Fruit fly (Drosophila melanogaster) whole organism: ENCODE data around the gene Ubc84D.

Experiments
- CG8478 ChIP-seq: fragments of >200 bp; optimal IDR thresholded peaks from 2 replicates; lab custom pipeline; 2018; ENCODE audit warnings: inconsistent platforms
- Dll ChIP-seq: fragments of >200 bp; optimal IDR thresholded peaks from 2 replicates; lab custom pipeline; 2017
- EcR ChIP-seq, 2 experiments: fragments of >200 bp; optimal IDR thresholded peaks; 2 replicates each; lab custom pipeline; 2017; ENCODE audit warnings: missing biosample characterization in 2 of 2, missing genetic modification characterization in 2 of 2, missing genetic modification reagents in 2 of 2
- pan ChIP-seq: fragments of >200 bp; optimal IDR thresholded peaks from 2 replicates; lab custom pipeline; 2017
- psq ChIP-seq: fragments of >200 bp; optimal IDR thresholded peaks from 2 replicates; lab custom pipeline; 2017
- usp ChIP-seq: fragments of >200 bp; optimal IDR thresholded peaks from 2 replicates; lab custom pipeline; 2017; ENCODE audit warnings: missing biosample characterization, missing genetic modification characterization, mixed read lengths

Ubc84D gene

dm6 chr3R:7493745-7494144, 25.5 kb downstream of the Ubc84D start, which contains the start of gene alpha-Est10:
Gene alpha-Est10 (minus strand): TSS chr3R:7493845.
- TF ChIP-seq pan (no peak), Dll (lab: Kevin White, UChicago) (no peak), EcR (GFP tag; optimal IDR thresholded peaks at IDR 0.05; lab: Kevin White, UChicago) (no peak), usp (no peak), psq (lab: Kevin White, UChicago) (no peak), CG8478 (lab: Kevin White, UChicago) (no peak)

dm6 chr3R:7493171-7493570, 26.1 kb downstream of the Ubc84D start, which contains the start of gene CG42656:
Gene CG42656 (minus strand): TSS chr3R:7493271.
- TF ChIP-seq psq (lab: Kevin White, UChicago) (no peak), EcR (GFP tag; optimal IDR thresholded peaks at IDR 0.05; lab: Kevin White, UChicago) (no peak), pan (no peak), CG8478 (lab: Kevin White, UChicago) (no peak), usp (no peak), Dll (lab: Kevin White, UChicago) (no peak)

DNA sequence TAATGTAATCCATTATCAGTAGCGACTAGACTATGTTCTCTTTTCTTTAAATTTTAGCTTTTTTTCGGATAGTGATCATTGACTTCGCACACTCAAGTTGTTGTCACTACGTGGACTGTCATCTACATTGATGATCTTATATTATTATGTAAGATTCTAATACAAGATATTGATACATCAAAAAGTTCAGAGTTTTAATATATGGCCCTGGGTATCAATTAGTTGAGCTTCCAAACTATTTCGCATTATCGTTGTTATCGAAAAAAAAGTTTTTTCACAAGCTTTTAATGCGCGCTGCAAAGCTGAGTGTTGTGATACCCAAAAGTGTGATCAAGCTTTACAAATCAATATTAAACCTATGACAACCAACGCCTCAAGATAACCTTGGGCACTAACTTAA, 27.2 kb downstream of the Ubc84D start:
- TF ChIP-seq EcR (GFP tag; optimal IDR thresholded peaks at IDR 0.05; lab: Kevin White, UChicago) (no peak), CG8478 (lab: Kevin White, UChicago) (no peak), Dll (lab: Kevin White, UChicago) (no peak), pan (peak; percentile 9), usp (no peak), psq (lab: Kevin White, UChicago) (no peak)

- no peak for TF ChIP-seq pan
- no peak for TF ChIP-seq CG8478 (lab: Kevin White, UChicago)
- TF ChIP-seq EcR (GFP tag; optimal IDR thresholded peaks at IDR 0.05; lab: Kevin White, UChicago), result peak in 1 of 2 experiments; percentile 17
- no peak for TF ChIP-seq Dll (lab: Kevin White, UChicago)
- no peak for TF ChIP-seq usp
- TF ChIP-seq psq (lab: Kevin White, UChicago), result no peak
Measured at dm6 chr3R:7491453-7491853, 27.8 kb downstream of the Ubc84D start.

dm6 chr3R:7490884-7491283, 28.4 kb downstream of the Ubc84D start:
- TF ChIP-seq psq (lab: Kevin White, UChicago) (no peak), usp (no peak), EcR (GFP tag; optimal IDR thresholded peaks at IDR 0.05; lab: Kevin White, UChicago) (no peak), pan (no peak), CG8478 (lab: Kevin White, UChicago) (no peak), Dll (lab: Kevin White, UChicago) (no peak)

dm6 chr3R:7489902-7490301, 29.4 kb downstream of the Ubc84D start:
- TF ChIP-seq pan (no peak), EcR (GFP tag; optimal IDR thresholded peaks at IDR 0.05; lab: Kevin White, UChicago) (no peak), Dll (lab: Kevin White, UChicago) (no peak), CG8478 (lab: Kevin White, UChicago) (no peak), psq (lab: Kevin White, UChicago) (no peak), usp (no peak)

DNA sequence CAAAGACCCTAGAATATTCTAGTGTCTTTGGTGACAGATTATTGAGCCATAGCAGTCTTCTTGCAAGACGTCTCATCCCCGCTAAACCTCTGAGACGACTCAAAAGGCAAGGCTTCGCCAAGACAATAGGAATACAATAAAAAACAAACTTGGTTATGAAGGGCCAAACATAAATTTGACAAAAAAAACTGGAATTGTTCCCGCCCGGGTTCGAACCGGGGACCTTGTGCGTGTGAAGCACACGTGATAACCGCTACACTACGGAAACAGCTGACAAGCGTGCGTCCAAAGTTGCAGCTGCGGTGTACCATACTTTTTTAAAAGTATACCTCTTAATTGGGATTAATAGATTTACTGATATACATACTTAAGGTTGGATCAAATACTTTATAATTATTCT, 43.5 kb downstream of the Ubc84D start:
- no peak for TF ChIP-seq EcR (GFP tag; optimal IDR thresholded peaks at IDR 0.05; lab: Kevin White, UChicago)
- no peak for TF ChIP-seq pan
- TF ChIP-seq Dll (lab: Kevin White, UChicago), result no peak

DNA sequence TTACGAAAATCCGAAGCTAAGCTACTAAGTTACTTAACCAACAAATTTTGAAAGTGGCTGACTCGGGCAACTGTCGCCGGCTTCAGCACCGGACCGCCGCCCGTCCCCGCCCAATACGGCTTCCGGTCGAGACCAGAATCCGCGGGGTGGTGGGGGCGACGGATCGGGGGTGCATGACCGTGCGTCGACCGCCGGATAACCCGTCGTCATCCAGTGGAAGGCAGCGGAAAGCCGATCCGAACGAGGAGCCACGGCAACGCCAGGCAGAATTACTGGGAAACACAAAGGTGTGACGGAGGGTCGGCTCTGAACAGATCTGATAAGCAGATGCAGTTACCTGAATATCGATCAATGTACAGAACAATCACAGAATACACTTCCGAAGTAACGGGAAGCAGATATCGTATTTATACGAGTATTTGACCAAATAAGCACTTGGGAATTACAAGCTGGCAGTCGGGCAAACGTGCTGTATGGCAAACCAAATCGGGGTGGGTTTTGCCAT, 44.6 kb downstream of the Ubc84D start:
- TF ChIP-seq pan (no peak), EcR (GFP tag; optimal IDR thresholded peaks at IDR 0.05; lab: Kevin White, UChicago) (peak; percentile 74 to 87)

DNA sequence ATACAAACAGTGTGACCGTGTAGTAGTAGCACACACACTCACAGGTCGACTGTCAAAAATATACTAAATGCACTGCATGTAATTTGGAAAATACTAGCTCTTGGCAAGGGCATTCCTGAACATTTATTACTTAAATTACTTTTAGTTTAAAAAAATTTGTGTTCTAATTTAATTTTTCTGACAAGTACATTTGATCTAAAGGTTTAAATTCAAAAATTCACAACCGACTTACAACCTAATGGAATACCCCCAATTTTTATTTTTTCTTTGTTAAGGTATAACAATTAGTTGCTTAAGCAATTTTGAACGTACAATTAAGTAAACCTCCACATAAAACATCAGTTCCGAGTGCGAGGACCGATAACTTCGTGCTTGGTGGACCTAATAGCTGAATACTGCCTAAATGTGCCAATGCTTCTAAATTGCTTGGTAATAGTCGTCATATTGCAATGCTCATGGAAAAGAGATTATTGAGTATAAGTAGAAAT, 45.4 kb downstream of the Ubc84D start, which contains the start of gene CG1142:
TSS of gene CG1142 (minus strand) at position 15 of the 488 bp plus-strand sequence.
- TF ChIP-seq pan (no peak), usp (no peak), Dll (lab: Kevin White, UChicago) (no peak), CG8478 (lab: Kevin White, UChicago) (no peak), psq (lab: Kevin White, UChicago) (no peak), EcR (GFP tag; optimal IDR thresholded peaks at IDR 0.05; lab: Kevin White, UChicago) (no peak)

DNA sequence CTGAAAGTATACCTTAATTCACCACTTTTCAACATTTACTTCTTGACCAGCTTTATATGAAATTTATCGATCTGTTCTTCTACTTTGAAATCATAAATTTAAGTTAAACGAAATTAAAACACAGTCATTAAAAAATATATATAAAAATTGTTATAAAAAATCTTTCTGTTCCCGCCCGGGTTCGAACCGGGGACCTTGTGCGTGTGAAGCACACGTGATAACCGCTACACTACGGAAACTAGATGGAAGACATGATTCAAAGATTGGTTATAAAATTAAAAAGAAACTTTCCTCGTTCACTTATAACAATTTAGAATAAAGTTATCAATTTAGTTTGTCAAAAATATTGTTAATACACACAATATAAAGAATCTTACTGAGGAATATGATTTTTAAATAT, 47.4 kb downstream of the Ubc84D start:
- TF ChIP-seq psq (lab: Kevin White, UChicago) (no peak), Dll (lab: Kevin White, UChicago) (no peak), usp (no peak), EcR (GFP tag; optimal IDR thresholded peaks at IDR 0.05; lab: Kevin White, UChicago) (no peak), pan (no peak), CG8478 (lab: Kevin White, UChicago) (no peak)
